Worm (Caenorhabditis elegans) whole organism, early embryonic: ENCODE data around the gene gei-3.

Experiments
- ama-1 ChIP-seq: fragments of 150-350 bp; optimal IDR thresholded peaks from 2 replicates; lab custom pipeline; 2014
- scrt-1 ChIP-seq: fragments of 200-800 bp; sonication (Bioruptor generic); IDR thresholded peaks from 2 replicates; pipeline ENCODE4 v1.3.6; 2022; ENCODE audit warnings: missing genetic modification characterization, missing compliant biosample characterization
- sea-1 ChIP-seq: fragments of 200-800 bp; sonication (Bioruptor generic); conservative IDR thresholded peaks from 2 replicates; pipeline ENCODE4 v1.3.6; 2022; ENCODE audit warnings: missing genetic modification characterization, missing compliant biosample characterization

DNA sequence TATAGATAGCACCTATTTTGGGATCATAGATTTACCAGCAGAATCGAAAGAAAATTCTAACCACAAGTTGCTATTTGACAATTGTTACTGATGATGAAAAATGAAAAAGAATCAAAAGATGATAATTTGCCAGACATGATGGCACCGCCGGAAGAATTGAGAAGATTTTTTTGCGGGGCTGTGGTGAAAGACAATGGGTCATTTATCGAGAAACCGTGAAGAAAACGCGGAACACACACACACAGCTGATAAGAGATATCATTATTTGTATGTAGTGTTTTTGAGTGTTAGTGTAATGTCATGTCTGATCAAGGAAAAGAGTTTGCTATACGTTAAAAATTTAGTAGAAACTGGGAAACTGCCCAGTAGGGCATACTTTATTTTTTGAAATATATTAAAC lies 21.4 kb upstream of the gei-3 start:
- TF ChIP-seq ama-1 (lab: Kevin White, UChicago): no peak
- TF ChIP-seq scrt-1 (GFP tag; lab: Robert Waterston, UW): no peak
- TF ChIP-seq sea-1 (GFP tag; lab: Robert Waterston, UW): no peak
